Worm (Caenorhabditis elegans) whole organism, L4/young adult: ENCODE results near the gene K07D4.6.

Experiments
- W03F9.2 ChIP-seq: fragments of 150-350 bp; optimal IDR thresholded peaks from 2 replicates; lab custom pipeline; 2014; ENCODE audit warnings: missing biosample characterization, missing genetic modification characterization
- dao-5 ChIP-seq: sonication (generic microtip); optimal IDR thresholded peaks from 2 replicates; lab custom pipeline; 2016; ENCODE audit warnings: missing genotype, missing genetic modification characterization, moderate library complexity, missing compliant biosample characterization
- him-1 ChIP-seq: sonication (generic microtip); optimal IDR thresholded peaks from 2 replicates; lab custom pipeline; 2016; ENCODE audit warnings: missing genotype, missing genetic modification reagents, missing genetic modification characterization, missing compliant biosample characterization

ce11 chrII:3980373-3980772 lies 38.1 kb downstream of the K07D4.6 start:
- no peak for TF ChIP-seq dao-5 (tag; lab: Kevin White, UChicago)
- no peak for TF ChIP-seq W03F9.2
- no peak for TF ChIP-seq him-1 (tag; lab: Kevin White, UChicago)
